Fruit fly (Drosophila melanogaster) whole organism, embryonic: ENCODE measurements around the gene Jhbp16.

Experiments used
- Atf-2 ChIP-seq: fragments of 200-800 bp; sonication (Bioruptor generic); optimal IDR thresholded peaks from 2 replicates; lab custom pipeline; 2016; ENCODE audit warnings: missing biosample characterization, missing genetic modification characterization
- Atf3 ChIP-seq: fragments of 200-800 bp; sonication (Bioruptor generic); optimal IDR thresholded peaks from 3 replicates; lab custom pipeline; 2016; ENCODE audit warnings: missing biosample characterization, missing genetic modification characterization
- BtbVII ChIP-seq: fragments of 200-800 bp; sonication (Bioruptor generic); optimal IDR thresholded peaks from 3 replicates; lab custom pipeline; 2017; ENCODE audit warnings: missing biosample characterization, mild to moderate bottlenecking, missing genetic modification characterization
- CG10267 ChIP-seq: fragments of 200-800 bp; sonication (Bioruptor generic); optimal IDR thresholded peaks from 2 replicates; lab custom pipeline; 2018; ENCODE audit warnings: missing biosample characterization, mild to moderate bottlenecking, missing genetic modification characterization, moderate library complexity
- CG10431 ChIP-seq: fragments of 200-800 bp; sonication (Bioruptor generic); optimal IDR thresholded peaks from 3 replicates; lab custom pipeline; 2018; ENCODE audit warnings: missing biosample characterization, mild to moderate bottlenecking, missing genetic modification characterization
- CG10979 ChIP-seq: fragments of 200-800 bp; sonication (Bioruptor generic); optimal IDR thresholded peaks from 2 replicates; lab custom pipeline; 2018; ENCODE audit warnings: missing biosample characterization, mild to moderate bottlenecking, missing genetic modification characterization, moderate library complexity
- CG12236 ChIP-seq: fragments of 200-800 bp; sonication (Bioruptor generic); optimal IDR thresholded peaks from 2 replicates; lab custom pipeline; 2016; ENCODE audit warnings: missing biosample characterization, missing genetic modification characterization
- CG12391 ChIP-seq: fragments of 200-800 bp; sonication (Bioruptor generic); optimal IDR thresholded peaks from 3 replicates; lab custom pipeline; 2018; ENCODE audit warnings: missing biosample characterization, mild to moderate bottlenecking, missing genetic modification characterization, moderate library complexity
- CG12942 ChIP-seq: fragments of 200-800 bp; sonication (Bioruptor generic); optimal IDR thresholded peaks from 3 replicates; lab custom pipeline; 2016; ENCODE audit warnings: missing biosample characterization, missing genetic modification characterization
- CG14710 ChIP-seq: fragments of 200-800 bp; sonication (Bioruptor generic); optimal IDR thresholded peaks from 3 replicates; lab custom pipeline; 2019; ENCODE audit warnings: missing biosample characterization, mild to moderate bottlenecking, missing genetic modification characterization, moderate library complexity
- CG16815 ChIP-seq: fragments of 200-800 bp; sonication (Bioruptor generic); optimal IDR thresholded peaks from 3 replicates; lab custom pipeline; 2017; ENCODE audit warnings: missing biosample characterization, mild to moderate bottlenecking, missing genetic modification characterization
- CG2202 ChIP-seq: fragments of 200-800 bp; sonication (Bioruptor generic); optimal IDR thresholded peaks from 2 replicates; lab custom pipeline; 2018; ENCODE audit warnings: missing biosample characterization, mild to moderate bottlenecking, missing genetic modification characterization
- CG2678 ChIP-seq: fragments of 200-800 bp; sonication (Bioruptor generic); optimal IDR thresholded peaks from 3 replicates; lab custom pipeline; 2019; ENCODE audit warnings: missing biosample characterization, mild to moderate bottlenecking, missing genetic modification characterization, moderate library complexity
- CG2712 ChIP-seq: fragments of 200-800 bp; optimal IDR thresholded peaks from 3 replicates; lab custom pipeline; 2019; ENCODE audit warnings: missing biosample characterization, mild to moderate bottlenecking, missing genetic modification characterization, moderate library complexity
- CG30431 ChIP-seq: fragments of 200-800 bp; sonication (Bioruptor generic); optimal IDR thresholded peaks from 2 replicates; lab custom pipeline; 2017; ENCODE audit warnings: missing biosample characterization, missing genetic modification characterization
- CG4424 ChIP-seq: fragments of 200-800 bp; sonication (Bioruptor generic); optimal IDR thresholded peaks from 3 replicates; lab custom pipeline; 2016; ENCODE audit warnings: missing biosample characterization, missing genetic modification characterization
- CG6813 ChIP-seq: fragments of 200-800 bp; sonication (Bioruptor generic); optimal IDR thresholded peaks from 2 replicates; lab custom pipeline; 2017; ENCODE audit warnings: missing biosample characterization, missing genetic modification characterization, mild to moderate bottlenecking, moderate library complexity, missing genetic modification reagents
- CG7271 ChIP-seq: fragments of 200-800 bp; sonication (Bioruptor generic); optimal IDR thresholded peaks from 2 replicates; lab custom pipeline; 2018; ENCODE audit warnings: missing biosample characterization, mild to moderate bottlenecking, missing genetic modification characterization, moderate library complexity
- CG9437 ChIP-seq: fragments of 200-800 bp; sonication (Bioruptor generic); optimal IDR thresholded peaks from 2 replicates; lab custom pipeline; 2018; ENCODE audit warnings: missing biosample characterization, mild to moderate bottlenecking, missing genetic modification characterization
- CoRest ChIP-seq: fragments of 200-800 bp; sonication (Bioruptor generic); optimal IDR thresholded peaks from 3 replicates; lab custom pipeline; 2018; ENCODE audit warnings: missing biosample characterization, mild to moderate bottlenecking, missing genetic modification characterization, moderate library complexity
- E2f1 ChIP-seq: fragments of 200-800 bp; sonication (Bioruptor generic); IDR thresholded peaks from 2 replicates; pipeline ENCODE4 v1.3.6; 2022; ENCODE audit warnings: missing biosample characterization, missing genetic modification characterization
- Fer1 ChIP-seq: fragments of 200-800 bp; sonication (Bioruptor generic); optimal IDR thresholded peaks from 2 replicates; lab custom pipeline; 2017; ENCODE audit warnings: missing biosample characterization, mild to moderate bottlenecking, missing genetic modification characterization
- Hsf ChIP-seq: fragments of 200-800 bp; sonication (Bioruptor generic); optimal IDR thresholded peaks from 3 replicates; lab custom pipeline; 2016; ENCODE audit warnings: missing biosample characterization, missing genetic modification characterization
- Mes4 ChIP-seq: fragments of 200-800 bp; sonication (Bioruptor generic); optimal IDR thresholded peaks from 2 replicates; lab custom pipeline; 2016; ENCODE audit warnings: missing biosample characterization, missing genetic modification characterization
- NfI ChIP-seq: fragments of 200-800 bp; sonication (Bioruptor generic); optimal IDR thresholded peaks from 3 replicates; lab custom pipeline; 2018; ENCODE audit warnings: missing biosample characterization, mild to moderate bottlenecking, missing genetic modification characterization, moderate library complexity
- Oli ChIP-seq: fragments of 200-800 bp; sonication (Bioruptor generic); optimal IDR thresholded peaks from 2 replicates; lab custom pipeline; 2018; ENCODE audit warnings: missing biosample characterization, mild to moderate bottlenecking, missing genetic modification characterization, moderate library complexity
- Opbp ChIP-seq: fragments of 200-800 bp; sonication (Bioruptor generic); IDR thresholded peaks from 3 replicates; pipeline ENCODE4 v1.3.6; 2022; ENCODE audit warnings: missing biosample characterization, missing genetic modification characterization; ENCODE audit not compliant: partially characterized antibody
- Xrp1 ChIP-seq: fragments of 200-800 bp; sonication (Bioruptor generic); IDR thresholded peaks from 2 replicates; pipeline ENCODE4 v1.3.6; 2022; ENCODE audit warnings: missing biosample characterization, missing genetic modification characterization
- abd-A ChIP-seq: fragments of 200-800 bp; sonication (Bioruptor generic); optimal IDR thresholded peaks from 3 replicates; lab custom pipeline; 2019; ENCODE audit warnings: missing biosample characterization, mild to moderate bottlenecking, missing genetic modification characterization, moderate library complexity
- ato ChIP-seq: fragments of 200-800 bp; sonication (Bioruptor generic); IDR thresholded peaks from 2 replicates; pipeline ENCODE4 v1.3.6; 2022; ENCODE audit warnings: missing biosample characterization, missing genetic modification characterization; ENCODE audit not compliant: partially characterized antibody
- bcd ChIP-seq: fragments of 200-800 bp; sonication (Bioruptor generic); optimal IDR thresholded peaks from 2 replicates; lab custom pipeline; 2017; ENCODE audit warnings: missing biosample characterization, mild to moderate bottlenecking, missing genetic modification characterization
- chinmo ChIP-seq: fragments of 200-800 bp; sonication (Bioruptor generic); IDR thresholded peaks from 4 replicates; pipeline ENCODE4 v1.3.6; 2022; ENCODE audit warnings: missing biosample characterization, missing genetic modification characterization; ENCODE audit not compliant: partially characterized antibody
- ci ChIP-seq: fragments of 200-800 bp; sonication (Bioruptor generic); IDR thresholded peaks from 3 replicates; pipeline ENCODE4 v1.3.6; 2022; ENCODE audit warnings: missing biosample characterization, missing genetic modification characterization
- crc ChIP-seq: fragments of 200-800 bp; sonication (Bioruptor generic); optimal IDR thresholded peaks from 2 replicates; lab custom pipeline; 2016; ENCODE audit warnings: missing biosample characterization, missing genetic modification characterization
- dpn ChIP-seq, 2 experiments: fragments of 200-800 bp; sonication (Bioruptor generic); optimal IDR thresholded peaks; 3 replicates each; lab custom pipeline; 2016; ENCODE audit warnings: missing biosample characterization in 2 of 2, missing genetic modification characterization in 2 of 2
- eve ChIP-seq, 2 experiments: fragments of >200 bp; optimal IDR thresholded peaks; 2 replicates each; lab custom pipeline; 2017; ENCODE audit warnings: missing biosample characterization in 2 of 2, missing genetic modification characterization in 2 of 2
- kni ChIP-seq: fragments of 200-800 bp; sonication (Bioruptor generic); optimal IDR thresholded peaks from 3 replicates; lab custom pipeline; 2017; ENCODE audit warnings: mild to moderate bottlenecking, missing biosample characterization, missing genetic modification reagents, missing genetic modification characterization
- lbe ChIP-seq: fragments of 200-800 bp; sonication (Bioruptor generic); optimal IDR thresholded peaks from 2 replicates; lab custom pipeline; 2016; ENCODE audit warnings: missing biosample characterization, mild to moderate bottlenecking, missing genetic modification characterization
- nerfin-1 ChIP-seq: fragments of 200-800 bp; sonication (Bioruptor generic); optimal IDR thresholded peaks from 3 replicates; lab custom pipeline; 2019; ENCODE audit warnings: missing biosample characterization, mild to moderate bottlenecking, missing genetic modification characterization, moderate library complexity
- nmo ChIP-seq: fragments of 200-800 bp; sonication (Bioruptor generic); optimal IDR thresholded peaks from 2 replicates; lab custom pipeline; 2018; ENCODE audit warnings: missing biosample characterization, mild to moderate bottlenecking, missing genetic modification characterization, moderate library complexity
- odd ChIP-seq: fragments of 200-800 bp; sonication (Bioruptor generic); optimal IDR thresholded peaks from 2 replicates; lab custom pipeline; 2017; ENCODE audit warnings: missing biosample characterization, mild to moderate bottlenecking, missing genetic modification characterization
- pfk ChIP-seq: fragments of 200-800 bp; sonication (Bioruptor generic); optimal IDR thresholded peaks from 2 replicates; lab custom pipeline; 2018; ENCODE audit warnings: missing biosample characterization, mild to moderate bottlenecking, missing genetic modification characterization, moderate library complexity
- psq ChIP-seq: fragments of 200-800 bp; sonication (Bioruptor generic); optimal IDR thresholded peaks from 2 replicates; lab custom pipeline; 2017; ENCODE audit warnings: missing biosample characterization, missing genetic modification characterization
- repo ChIP-seq: fragments of 200-800 bp; sonication (Bioruptor generic); optimal IDR thresholded peaks from 2 replicates; lab custom pipeline; 2016; ENCODE audit warnings: missing biosample characterization, missing genetic modification characterization
- sens ChIP-seq: fragments of 200-800 bp; sonication (Bioruptor generic); peaks from one replicate; lab custom pipeline; 2016; ENCODE audit warnings: missing biosample characterization, missing genetic modification characterization
- tll ChIP-seq, 2 experiments: fragments of 200-800 bp in 1 of 2; fragments of >200 bp in 1 of 2; sonication (Bioruptor generic) in 1 of 2; optimal IDR thresholded peaks; 2 replicates each; lab custom pipeline; 2017 to 2019; ENCODE audit warnings: missing biosample characterization in 2 of 2, missing genetic modification characterization in 2 of 2, mild to moderate bottlenecking in 1 of 2, moderate library complexity in 1 of 2
- twi ChIP-seq: fragments of 200-800 bp; optimal IDR thresholded peaks from 2 replicates; lab custom pipeline; 2019; ENCODE audit warnings: missing biosample characterization, mild to moderate bottlenecking, missing genetic modification characterization, moderate library complexity
- usp ChIP-seq: fragments of >200 bp; optimal IDR thresholded peaks from 2 replicates; lab custom pipeline; 2017; ENCODE audit warnings: missing biosample characterization, missing genetic modification characterization
- vvl ChIP-seq: fragments of 200-800 bp; sonication (Bioruptor generic); IDR thresholded peaks from 2 replicates; pipeline ENCODE4 v1.3.6; 2022; ENCODE audit warnings: missing biosample characterization, missing genetic modification characterization
- zen ChIP-seq: fragments of 200-800 bp; sonication (Bioruptor generic); optimal IDR thresholded peaks from 3 replicates; lab custom pipeline; 2018; ENCODE audit warnings: missing biosample characterization, mild to moderate bottlenecking, missing genetic modification characterization, moderate library complexity

Gene Jhbp16

DNA sequence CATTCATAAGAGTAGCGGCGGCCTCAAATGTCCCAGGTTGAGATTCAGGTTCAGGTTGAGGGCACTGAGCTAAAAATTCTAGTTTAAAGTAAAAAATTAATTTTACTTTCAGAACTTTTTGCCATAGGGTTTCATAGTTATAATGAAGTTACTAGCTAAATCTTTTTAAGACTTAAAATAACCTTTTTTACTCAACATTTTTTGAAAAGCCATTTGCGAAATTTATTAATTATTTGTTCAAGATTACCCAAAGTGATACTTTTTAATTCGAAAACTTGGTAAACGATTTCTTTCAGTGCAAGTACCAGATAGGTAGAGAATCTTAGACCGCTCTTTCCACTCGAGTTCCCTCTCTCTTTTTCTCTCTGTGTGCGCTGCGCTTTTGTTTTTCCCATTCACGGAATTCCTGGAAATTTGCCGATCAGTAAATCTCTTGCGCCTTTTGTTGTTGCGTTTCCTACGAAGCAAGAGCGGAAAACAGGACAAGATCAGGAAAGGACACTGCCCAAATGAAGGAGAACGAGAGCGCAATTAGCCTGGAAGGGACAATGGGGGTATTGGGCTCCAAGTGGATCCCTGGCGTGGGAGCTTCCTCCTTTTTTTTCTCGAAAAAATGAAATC, 22.6 kb upstream of the Jhbp16 start (continued):
- TF ChIP-seq vvl (GFP tag; lab: Robert Waterston, UW) (peak; percentile 54; the same call in 1 of the 2 replicates), BtbVII (GFP tag; lab: Kevin White, UChicago) (peak; percentile 3), CG9437 (GFP tag; lab: Kevin White, UChicago) (peak; percentile 28), CG10979 (tag; lab: Kevin White, UChicago) (peak; percentile 92), eve (GFP tag; optimal IDR thresholded peaks at IDR 0.05; lab: Kevin White, UChicago) (peak; percentile 29 to 67), CG2202 (tag; lab: Kevin White, UChicago) (peak; percentile 65), CG12391 (tag; lab: Kevin White, UChicago) (peak; percentile 81), CG12942 (GFP tag; lab: Kevin White, UChicago) (no peak), CG7271 (tag; lab: Kevin White, UChicago) (peak; percentile 92), usp (GFP tag; lab: Kevin White, UChicago) (no peak), repo (GFP tag; lab: Kevin White, UChicago) (no peak), E2f1 (peak; percentile 69), Opbp (GFP tag; lab: Robert Waterston, UW) (no peak), CoRest (tag; lab: Kevin White, UChicago) (peak; percentile 71), Atf3 (peak; percentile 61), Xrp1 (GFP tag; lab: Robert Waterston, UW) (peak; percentile 88), CG16815 (peak; percentile 82), odd (GFP tag; lab: Kevin White, UChicago) (peak; percentile 9), Atf-2 (GFP tag; lab: Kevin White, UChicago) (peak; percentile 61), ci (GFP tag; lab: Robert Waterston, UW) (peak; percentile 24; the same call in 1 of the 3 replicates), bcd (GFP tag; lab: Kevin White, UChicago) (peak; percentile 8), CG12236 (GFP tag; lab: Kevin White, UChicago) (peak; percentile 61), lbe (GFP tag; lab: Kevin White, UChicago) (peak; percentile 69), ato (no peak), psq (GFP tag; lab: Kevin White, UChicago) (peak; percentile 0), tll (GFP tag; optimal IDR thresholded peaks at IDR 0.05; lab: Kevin White, UChicago) (peak in 1 of 2 experiments; percentile 71), Oli (tag; lab: Kevin White, UChicago) (peak; percentile 61), chinmo (GFP tag; lab: Robert Waterston, UW) (no peak), kni (GFP tag; lab: Kevin White, UChicago) (peak; percentile 44), twi (peak; percentile 72), CG30431 (peak; percentile 63), CG6813 (GFP tag; lab: Kevin White, UChicago) (peak; percentile 65), CG14710 (tag; lab: Kevin White, UChicago) (peak; percentile 91), Hsf (GFP tag; lab: Kevin White, UChicago) (peak; percentile 46), CG10267 (tag; lab: Kevin White, UChicago) (peak; percentile 86), Mes4 (GFP tag; lab: Kevin White, UChicago) (peak; percentile 28)

DNA sequence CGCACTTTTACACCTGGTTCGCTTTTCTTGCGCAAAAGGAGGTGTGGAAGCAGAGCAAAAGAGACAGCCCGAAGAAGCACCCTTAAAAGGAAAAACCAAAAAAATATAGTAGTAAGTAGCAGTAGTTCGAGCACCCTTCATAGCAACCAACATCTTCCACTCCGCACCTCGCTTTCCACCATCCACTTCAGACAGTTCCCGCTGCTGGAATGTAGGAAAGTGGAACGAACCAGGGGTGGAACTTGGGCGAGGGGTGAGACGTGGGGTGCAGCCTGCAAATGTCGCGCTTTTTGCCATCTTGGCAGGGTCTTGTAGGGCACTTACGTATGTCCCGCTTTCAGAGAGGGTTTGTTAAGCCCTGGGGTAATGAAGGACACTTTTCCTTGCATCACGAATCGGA, 21.9 kb upstream of the Jhbp16 start:
- no peak for TF ChIP-seq dpn (GFP tag; optimal IDR thresholded peaks at IDR 0.05; lab: Kevin White, UChicago)
- no peak for TF ChIP-seq CG2712 (tag; lab: Kevin White, UChicago)
- TF ChIP-seq CG10431 (GFP tag; lab: Kevin White, UChicago), result no peak
- no peak for TF ChIP-seq NfI (GFP tag; lab: Kevin White, UChicago)
- no peak for TF ChIP-seq CG2678 (tag; lab: Kevin White, UChicago)
- no peak for TF ChIP-seq abd-A
- no peak for TF ChIP-seq Fer1
- TF ChIP-seq nmo (GFP tag; lab: Kevin White, UChicago), result no peak
- no peak for TF ChIP-seq crc (GFP tag; lab: Kevin White, UChicago)
- peak; percentile 87 for TF ChIP-seq pfk
- TF ChIP-seq sens (GFP tag; lab: Kevin White, UChicago), result no peak
- peak; percentile 80 for TF ChIP-seq nerfin-1
- TF ChIP-seq CG4424 (GFP tag; lab: Kevin White, UChicago), result no peak
- TF ChIP-seq zen (tag; lab: Kevin White, UChicago), result no peak
